Worm (Caenorhabditis elegans) whole organism, midembryonic: ENCODE measurements around the gene ppk-2.

ENCODE experiments used
- T22C8.4 ChIP-seq: fragments of 200-800 bp; sonication (Bioruptor generic); IDR thresholded peaks from 2 replicates; pipeline ENCODE4 v1.3.6; 2022; ENCODE audit warnings: missing genetic modification characterization, missing compliant biosample characterization
- cog-1 ChIP-seq: sonication (generic microtip); optimal IDR thresholded peaks from 2 replicates; lab custom pipeline; 2016; ENCODE audit warnings: missing genetic modification characterization, missing compliant biosample characterization
- flt-1 ChIP-seq: fragments of 200-800 bp; sonication (Bioruptor generic); IDR thresholded peaks from 2 replicates; pipeline ENCODE4 v1.3.6; 2022; ENCODE audit warnings: missing genetic modification characterization, missing compliant biosample characterization
- klf-2 ChIP-seq: fragments of 200-800 bp; sonication (Bioruptor generic); conservative IDR thresholded peaks from 2 replicates; pipeline ENCODE4 v1.3.6; 2022; ENCODE audit warnings: missing genetic modification reagents, missing genetic modification characterization, missing compliant biosample characterization
- med-1 ChIP-seq: sonication (generic microtip); optimal IDR thresholded peaks from 2 replicates; lab custom pipeline; 2017; ENCODE audit warnings: missing genetic modification characterization, mild to moderate bottlenecking, missing compliant biosample characterization, antibody characterized with exemption, missing genetic modification reagents; ENCODE audit not compliant: insufficient read depth
- ref-1 ChIP-seq: fragments of 200-800 bp; sonication (Bioruptor generic); conservative IDR thresholded peaks from 2 replicates; pipeline ENCODE4 v1.3.6; 2022; ENCODE audit warnings: missing genetic modification reagents, missing genetic modification characterization, missing compliant biosample characterization
- tab-1 ChIP-seq: fragments of 200-800 bp; sonication (Bioruptor generic); IDR thresholded peaks from 2 replicates; pipeline ENCODE4 v1.3.6; 2022; ENCODE audit warnings: missing genetic modification characterization, missing compliant biosample characterization
- ztf-23 ChIP-seq: fragments of 200-800 bp; sonication (Bioruptor generic); IDR thresholded peaks from 2 replicates; pipeline ENCODE4 v1.3.6; 2022; ENCODE audit warnings: missing genetic modification reagents, missing genetic modification characterization, missing compliant biosample characterization
- ztf-29 ChIP-seq: fragments of 200-800 bp; sonication (Bioruptor generic); IDR thresholded peaks from 2 replicates; pipeline ENCODE4 v1.3.6; 2022; ENCODE audit warnings: missing genetic modification reagents, missing genetic modification characterization, missing compliant biosample characterization

ppk-2 gene

DNA sequence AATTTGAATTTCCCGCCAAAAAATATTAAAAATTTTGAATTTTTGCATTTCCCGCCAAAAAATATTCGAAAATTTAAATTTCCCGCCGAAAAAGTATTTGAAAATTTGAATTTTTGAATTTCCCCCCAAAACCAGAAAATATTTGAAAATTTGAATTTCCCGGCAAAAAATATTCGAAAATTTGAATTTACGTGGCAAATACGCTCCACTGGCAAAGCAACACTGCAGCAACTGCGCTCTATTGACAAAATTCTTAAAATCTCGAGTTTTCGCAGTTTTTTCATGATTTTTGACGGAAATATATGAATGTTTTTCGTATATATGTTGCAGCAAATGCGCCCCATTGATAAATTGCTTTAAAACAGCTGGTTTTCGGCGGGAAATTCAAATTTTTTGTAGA lies 9.3 kb downstream of the ppk-2 start:
- TF ChIP-seq T22C8.4, result no peak
- no peak for TF ChIP-seq ztf-29
- no peak for TF ChIP-seq ref-1 (GFP tag; lab: Robert Waterston, UW)
- no peak for TF ChIP-seq flt-1 (GFP tag; lab: Robert Waterston, UW)
- no peak for TF ChIP-seq klf-2 (GFP tag; lab: Robert Waterston, UW)
- no peak for TF ChIP-seq med-1
- no peak for TF ChIP-seq cog-1 (tag; lab: Kevin White, UChicago)
- no peak for TF ChIP-seq ztf-23 (GFP tag; lab: Robert Waterston, UW)
- no peak for TF ChIP-seq tab-1 (GFP tag; lab: Robert Waterston, UW)

DNA sequence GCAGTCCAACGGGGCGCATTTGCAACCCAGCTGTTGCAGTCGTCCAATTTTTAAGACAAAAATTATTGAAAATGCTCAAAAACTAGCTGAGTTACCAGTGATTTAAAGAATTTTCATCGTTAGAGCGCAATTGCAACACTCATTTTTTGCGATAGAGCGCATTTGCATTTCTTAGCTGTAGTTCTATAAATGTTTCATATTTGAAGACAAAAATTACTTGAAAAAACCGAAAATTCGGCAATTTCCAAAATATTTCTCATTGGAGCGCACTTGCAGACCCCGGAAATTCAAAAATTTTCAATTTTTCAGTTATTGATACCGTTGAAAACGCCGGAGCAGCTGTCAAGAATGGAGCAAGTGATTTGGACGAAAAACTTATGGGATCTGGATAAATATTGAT lies 9.9 kb downstream of the ppk-2 start:
- TF ChIP-seq klf-2 (GFP tag; lab: Robert Waterston, UW) (no peak), ztf-23 (GFP tag; lab: Robert Waterston, UW) (no peak), ref-1 (GFP tag; lab: Robert Waterston, UW) (no peak), flt-1 (GFP tag; lab: Robert Waterston, UW) (no peak), ztf-29 (no peak), cog-1 (tag; lab: Kevin White, UChicago) (no peak), T22C8.4 (no peak), med-1 (no peak), tab-1 (GFP tag; lab: Robert Waterston, UW) (no peak)

DNA sequence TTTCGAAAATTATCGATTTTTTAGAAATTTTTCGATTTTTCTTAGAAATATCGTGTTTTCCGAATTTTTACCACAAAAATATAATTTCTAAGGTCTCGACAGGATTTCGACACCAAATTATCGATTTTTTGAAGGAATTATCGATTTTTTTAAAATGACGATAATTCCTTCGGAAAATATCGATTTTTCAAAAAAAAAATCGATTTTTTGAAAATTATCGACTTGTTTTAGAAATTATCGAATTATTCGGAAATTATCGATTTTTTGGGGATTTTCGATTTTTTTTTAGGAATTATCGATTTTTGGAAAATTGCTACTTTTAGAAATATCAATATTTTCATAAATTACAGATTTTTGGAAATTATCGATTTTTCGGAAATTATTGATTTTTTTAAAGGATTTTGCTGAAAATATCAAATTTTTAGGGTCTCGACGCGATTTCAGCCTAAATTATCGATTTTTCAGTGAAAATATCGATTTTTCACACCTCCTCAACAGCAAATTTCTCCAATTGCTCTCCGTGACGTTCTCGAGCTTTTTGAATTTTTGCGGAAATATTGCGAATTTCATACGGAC lies 10.6 kb downstream of the ppk-2 start:
- TF ChIP-seq cog-1 (tag; lab: Kevin White, UChicago) (no peak), T22C8.4 (peak; percentile 94), tab-1 (GFP tag; lab: Robert Waterston, UW) (no peak), klf-2 (GFP tag; lab: Robert Waterston, UW) (no peak)

DNA sequence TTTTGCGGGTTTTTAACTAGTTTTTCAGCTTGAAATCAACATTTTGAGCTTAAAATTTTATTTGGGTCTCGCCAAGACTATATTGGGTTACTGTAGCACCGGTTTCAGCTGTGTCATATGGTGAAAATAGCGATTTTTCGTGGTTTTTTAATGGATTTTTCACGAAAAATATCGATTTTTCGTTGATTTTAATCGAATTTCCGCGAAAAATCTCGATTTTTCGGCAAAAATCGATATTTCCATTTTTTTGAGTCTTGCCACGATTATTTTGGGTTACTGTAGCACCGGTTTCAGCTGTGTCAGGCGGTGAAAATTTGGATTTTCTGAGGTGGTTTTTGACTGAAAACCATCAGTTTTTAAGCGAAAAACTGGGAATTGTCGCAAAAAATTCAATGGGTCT lies 13.2 kb downstream of the ppk-2 start:
- TF ChIP-seq cog-1 (tag; lab: Kevin White, UChicago) (no peak), med-1 (no peak), T22C8.4 (peak; percentile 61), ref-1 (GFP tag; lab: Robert Waterston, UW) (no peak), flt-1 (GFP tag; lab: Robert Waterston, UW) (no peak)

DNA sequence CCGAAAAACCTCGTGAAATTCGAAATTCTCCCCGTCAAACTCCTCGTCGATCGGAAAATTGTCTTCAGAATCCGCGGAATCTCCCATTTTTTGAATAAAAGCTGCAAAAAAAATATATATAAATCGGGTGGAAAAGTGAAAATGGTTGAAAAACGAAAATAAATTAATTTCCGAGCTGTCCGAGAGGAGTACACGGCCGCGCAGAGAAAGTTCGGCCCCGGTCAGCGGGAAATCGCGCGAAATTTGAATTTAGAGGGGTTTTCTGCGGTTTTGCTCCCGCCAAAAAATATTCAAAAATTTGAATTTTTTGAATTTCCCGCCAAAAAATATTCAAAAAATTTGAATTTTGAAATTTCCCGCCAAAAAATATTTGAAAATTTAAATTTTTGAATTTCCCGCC lies 14.7 kb downstream of the ppk-2 start, which contains the start of gene Y48G9A.11:
Gene Y48G9A.11 (minus strand): TSS at position 101 of the 400 bp plus-strand sequence.
- TF ChIP-seq ztf-23 (GFP tag; lab: Robert Waterston, UW), result no peak
- TF ChIP-seq med-1, result no peak
- no peak for TF ChIP-seq ref-1 (GFP tag; lab: Robert Waterston, UW)
- TF ChIP-seq klf-2 (GFP tag; lab: Robert Waterston, UW), result no peak
- TF ChIP-seq tab-1 (GFP tag; lab: Robert Waterston, UW), result no peak
- TF ChIP-seq T22C8.4, result no peak
- TF ChIP-seq cog-1 (tag; lab: Kevin White, UChicago), result no peak
- TF ChIP-seq flt-1 (GFP tag; lab: Robert Waterston, UW), result no peak
- no peak for TF ChIP-seq ztf-29

DNA sequence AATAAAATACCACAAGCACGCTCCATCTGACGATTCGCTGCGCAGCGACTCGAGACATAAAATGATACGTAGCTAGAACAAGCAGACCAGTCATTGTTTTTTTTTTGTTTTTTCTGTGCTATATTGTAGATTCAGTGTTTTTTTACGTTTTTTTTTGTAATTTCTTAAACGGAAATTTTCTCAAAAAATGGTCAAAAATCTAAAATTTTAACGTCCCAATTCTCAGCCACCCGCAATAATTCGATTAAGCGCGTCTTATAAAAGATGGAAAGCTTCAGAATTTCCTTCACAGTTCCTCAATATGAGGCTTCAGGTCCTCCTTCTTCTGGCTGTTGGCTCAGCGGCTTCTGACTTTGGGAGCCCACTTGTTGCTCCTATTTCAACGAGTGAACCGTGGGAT lies 15.4 kb downstream of the ppk-2 start, which contains the start of gene Y48G9A.6:
Gene Y48G9A.6 (plus strand): TSS at position 301 of the 400 bp plus-strand sequence.
- no peak for TF ChIP-seq klf-2 (GFP tag; lab: Robert Waterston, UW)
- no peak for TF ChIP-seq med-1
- TF ChIP-seq T22C8.4, result no peak

DNA sequence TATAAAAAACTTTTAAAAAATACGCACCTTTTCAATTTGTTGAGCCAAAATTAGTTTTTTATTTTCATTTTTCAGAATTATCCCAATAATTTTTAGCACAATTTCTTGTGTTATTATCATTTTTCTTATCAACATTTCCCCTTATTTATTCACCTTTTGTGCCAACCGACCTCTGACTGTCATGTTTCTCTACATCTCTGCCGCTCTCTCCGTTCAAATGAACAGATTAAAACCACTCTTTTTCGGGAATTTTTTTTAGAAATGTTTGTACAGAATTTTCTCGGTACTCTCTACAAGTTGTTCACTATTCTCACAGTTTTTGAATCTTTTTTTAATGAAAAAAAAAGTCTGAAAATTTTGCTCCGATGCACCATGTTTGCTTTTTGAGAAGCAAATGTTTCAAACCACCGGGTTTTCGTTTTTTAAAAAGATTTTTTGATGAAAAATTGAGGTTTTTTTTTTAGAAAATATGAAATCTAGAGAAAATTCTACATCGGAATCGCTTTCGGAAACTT lies 21.6 kb downstream of the ppk-2 start, which contains the start of gene frl-1:
Gene frl-1 (plus strand): TSS at position 465 of the 515 bp plus-strand sequence.
- TF ChIP-seq ztf-29, result no peak
- no peak for TF ChIP-seq ztf-23 (GFP tag; lab: Robert Waterston, UW)
- no peak for TF ChIP-seq flt-1 (GFP tag; lab: Robert Waterston, UW)
- no peak for TF ChIP-seq klf-2 (GFP tag; lab: Robert Waterston, UW)
- no peak for TF ChIP-seq ref-1 (GFP tag; lab: Robert Waterston, UW)
- TF ChIP-seq tab-1 (GFP tag; lab: Robert Waterston, UW), result no peak
- no peak for TF ChIP-seq med-1
- TF ChIP-seq T22C8.4, result no peak
- TF ChIP-seq cog-1 (tag; lab: Kevin White, UChicago), result no peak

DNA sequence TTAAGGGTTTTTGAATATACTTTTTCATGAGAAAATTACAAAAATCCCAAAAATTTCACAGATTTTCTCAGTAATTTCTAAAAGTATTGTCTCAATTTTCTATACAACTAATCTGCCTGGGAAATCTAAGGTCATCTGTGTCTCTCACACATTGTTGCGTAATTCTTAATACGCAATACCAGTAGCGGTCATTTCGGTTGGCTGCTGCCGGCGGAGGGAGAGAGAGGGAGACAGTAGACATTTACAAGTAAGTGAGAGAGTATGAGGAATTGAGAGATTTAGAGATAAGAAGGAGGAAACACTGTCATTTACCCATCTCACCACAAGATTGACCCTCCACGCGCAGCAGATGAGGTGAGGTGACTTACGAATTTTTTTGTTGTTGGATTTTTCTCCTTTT lies 23.8 kb downstream of the ppk-2 start:
- TF ChIP-seq klf-2 (GFP tag; lab: Robert Waterston, UW), result no peak
- no peak for TF ChIP-seq ztf-23 (GFP tag; lab: Robert Waterston, UW)
- TF ChIP-seq cog-1 (tag; lab: Kevin White, UChicago), result peak; percentile 52
- TF ChIP-seq flt-1 (GFP tag; lab: Robert Waterston, UW), result no peak

DNA sequence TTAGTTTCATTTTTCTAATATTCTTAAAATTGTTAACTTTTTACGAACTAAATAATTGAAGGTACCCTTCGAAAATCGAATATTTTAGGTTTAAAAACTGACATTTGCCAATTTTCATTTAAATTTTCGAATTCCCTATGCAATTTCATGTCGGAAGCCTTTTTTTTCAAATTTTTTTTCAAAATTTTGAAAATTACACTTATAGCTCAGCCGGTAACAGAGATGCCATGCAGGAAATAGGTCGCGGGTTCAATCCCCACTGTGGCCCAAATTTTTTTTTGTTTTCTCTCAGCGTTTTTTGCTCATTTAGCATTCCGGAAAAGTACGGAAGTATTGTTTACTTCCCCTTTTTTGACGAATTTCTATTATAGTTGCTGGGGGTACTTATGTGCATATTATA lies 27.3 kb downstream of the ppk-2 start:
- no peak for TF ChIP-seq tab-1 (GFP tag; lab: Robert Waterston, UW)
- TF ChIP-seq flt-1 (GFP tag; lab: Robert Waterston, UW), result no peak
- TF ChIP-seq med-1, result no peak
- TF ChIP-seq ref-1 (GFP tag; lab: Robert Waterston, UW), result no peak
- no peak for TF ChIP-seq klf-2 (GFP tag; lab: Robert Waterston, UW)
- no peak for TF ChIP-seq cog-1 (tag; lab: Kevin White, UChicago)
- no peak for TF ChIP-seq ztf-29
- no peak for TF ChIP-seq T22C8.4
- TF ChIP-seq ztf-23 (GFP tag; lab: Robert Waterston, UW), result no peak

DNA sequence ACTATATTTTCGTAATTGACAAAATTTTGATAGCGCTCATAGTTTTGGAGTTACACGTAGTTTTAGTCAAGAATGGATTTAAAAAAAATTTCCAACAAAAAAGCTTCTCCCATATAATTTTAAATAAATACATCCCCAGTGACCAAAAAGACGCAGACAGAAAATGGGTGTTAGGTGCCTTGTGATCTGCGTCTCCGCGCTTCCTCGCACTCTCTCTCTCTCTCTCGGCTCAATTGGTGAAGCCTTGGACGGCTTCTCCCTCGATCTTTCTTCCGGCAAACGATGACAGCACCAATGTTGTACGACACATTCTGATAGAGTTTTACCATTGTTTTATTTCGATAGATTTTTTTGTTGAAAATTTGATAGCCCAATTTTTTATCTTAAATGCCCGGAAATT lies 27.9 kb downstream of the ppk-2 start:
- TF ChIP-seq flt-1 (GFP tag; lab: Robert Waterston, UW), result no peak
- TF ChIP-seq T22C8.4, result no peak
- TF ChIP-seq klf-2 (GFP tag; lab: Robert Waterston, UW), result no peak
- no peak for TF ChIP-seq med-1
- no peak for TF ChIP-seq ztf-23 (GFP tag; lab: Robert Waterston, UW)
- TF ChIP-seq cog-1 (tag; lab: Kevin White, UChicago), result no peak
- TF ChIP-seq ref-1 (GFP tag; lab: Robert Waterston, UW), result no peak
- TF ChIP-seq ztf-29, result no peak
- TF ChIP-seq tab-1 (GFP tag; lab: Robert Waterston, UW), result no peak
